Fruit fly (Drosophila melanogaster) whole organism, embryonic: Measurements from ENCODE around the gene CG10803.

ENCODE experiments used
- ATbp ChIP-seq: fragments of 200-800 bp; sonication (Bioruptor generic); optimal IDR thresholded peaks from 2 replicates; lab custom pipeline; 2017; ENCODE audit warnings: missing biosample characterization, mild to moderate bottlenecking, missing genetic modification characterization, missing genetic modification reagents
- Abd-B ChIP-seq: fragments of 200-800 bp; sonication (Bioruptor generic); optimal IDR thresholded peaks from 2 replicates; lab custom pipeline; 2018; ENCODE audit warnings: missing biosample characterization, mild to moderate bottlenecking, missing genetic modification characterization, moderate library complexity
- CG10267 ChIP-seq: fragments of 200-800 bp; sonication (Bioruptor generic); optimal IDR thresholded peaks from 2 replicates; lab custom pipeline; 2018; ENCODE audit warnings: missing biosample characterization, mild to moderate bottlenecking, missing genetic modification characterization, moderate library complexity
- CG1233 ChIP-seq: fragments of 200-800 bp; sonication (Bioruptor generic); optimal IDR thresholded peaks from 4 replicates; lab custom pipeline; 2018; ENCODE audit warnings: missing biosample characterization, mild to moderate bottlenecking, missing genetic modification characterization
- CG13296 ChIP-seq: fragments of 200-800 bp; sonication (Bioruptor generic); optimal IDR thresholded peaks from 3 replicates; lab custom pipeline; 2018; ENCODE audit warnings: missing biosample characterization, mild to moderate bottlenecking, missing genetic modification characterization
- CG1602 ChIP-seq: fragments of 200-800 bp; sonication (Bioruptor generic); optimal IDR thresholded peaks from 3 replicates; lab custom pipeline; 2016; ENCODE audit warnings: missing biosample characterization, missing genetic modification characterization
- CG16863 ChIP-seq: fragments of 200-800 bp; sonication (Bioruptor generic); optimal IDR thresholded peaks from 3 replicates; lab custom pipeline; 2016; ENCODE audit warnings: missing biosample characterization, missing genetic modification characterization
- CG17829 ChIP-seq: fragments of 200-800 bp; optimal IDR thresholded peaks from 2 replicates; lab custom pipeline; 2019; ENCODE audit warnings: missing biosample characterization, mild to moderate bottlenecking, missing genetic modification characterization, moderate library complexity
- CG1792 ChIP-seq: fragments of 200-800 bp; sonication (Bioruptor generic); optimal IDR thresholded peaks from 2 replicates; lab custom pipeline; 2016; ENCODE audit warnings: missing biosample characterization, missing genetic modification characterization
- CG3065 ChIP-seq: fragments of 200-800 bp; sonication (Bioruptor generic); optimal IDR thresholded peaks from 2 replicates; lab custom pipeline; 2016; ENCODE audit warnings: missing biosample characterization, missing genetic modification characterization
- CG31365 ChIP-seq: fragments of 200-800 bp; sonication (Bioruptor generic); optimal IDR thresholded peaks from 2 replicates; lab custom pipeline; 2018; ENCODE audit warnings: missing biosample characterization, mild to moderate bottlenecking, missing genetic modification characterization
- CG43689 ChIP-seq: fragments of 200-800 bp; sonication (Bioruptor generic); IDR thresholded peaks from 2 replicates; pipeline ENCODE4 v1.3.6; 2022; ENCODE audit warnings: missing biosample characterization, missing genetic modification characterization
- CG4424 ChIP-seq: fragments of 200-800 bp; sonication (Bioruptor generic); optimal IDR thresholded peaks from 3 replicates; lab custom pipeline; 2016; ENCODE audit warnings: missing biosample characterization, missing genetic modification characterization
- CG6654 ChIP-seq: fragments of 200-800 bp; sonication (Bioruptor generic); optimal IDR thresholded peaks from 2 replicates; lab custom pipeline; 2017; ENCODE audit warnings: missing biosample characterization, mild to moderate bottlenecking, missing genetic modification characterization
- CG8089 ChIP-seq: fragments of 200-800 bp; sonication (Bioruptor generic); optimal IDR thresholded peaks from 3 replicates; lab custom pipeline; 2016; ENCODE audit warnings: missing biosample characterization, missing genetic modification characterization
- CG9876 ChIP-seq: fragments of 200-800 bp; sonication (Bioruptor generic); optimal IDR thresholded peaks from 2 replicates; lab custom pipeline; 2016; ENCODE audit warnings: missing biosample characterization, missing genetic modification characterization
- D ChIP-seq, 2 experiments: fragments of 200-800 bp in 1 of 2; fragments of >200 bp in 1 of 2; sonication (Bioruptor generic) in 1 of 2; optimal IDR thresholded peaks; 2 replicates in 1 of 2; 3 replicates in 1 of 2; lab custom pipeline; 2017; ENCODE audit warnings: mild to moderate bottlenecking in 1 of 2, missing biosample characterization in 1 of 2, missing genetic modification characterization in 1 of 2, missing genetic modification reagents in 1 of 2
- D19B ChIP-seq: fragments of 200-800 bp; sonication (Bioruptor generic); optimal IDR thresholded peaks from 2 replicates; lab custom pipeline; 2017; ENCODE audit warnings: missing biosample characterization, mild to moderate bottlenecking, missing genetic modification characterization
- Dek ChIP-seq: fragments of 200-800 bp; sonication (Bioruptor generic); optimal IDR thresholded peaks from 3 replicates; lab custom pipeline; 2019; ENCODE audit warnings: missing biosample characterization, mild to moderate bottlenecking, missing genetic modification characterization, moderate library complexity
- Doc2 ChIP-seq: fragments of 200-800 bp; sonication (Bioruptor generic); IDR thresholded peaks from 2 replicates; pipeline ENCODE4 v1.3.6; 2022; ENCODE audit warnings: missing biosample characterization, missing genetic modification characterization
- Ets97D ChIP-seq: fragments of 200-800 bp; sonication (Bioruptor generic); optimal IDR thresholded peaks from 3 replicates; lab custom pipeline; 2016; ENCODE audit warnings: missing biosample characterization, missing genetic modification characterization
- Fer1 ChIP-seq: fragments of 200-800 bp; sonication (Bioruptor generic); optimal IDR thresholded peaks from 2 replicates; lab custom pipeline; 2017; ENCODE audit warnings: missing biosample characterization, mild to moderate bottlenecking, missing genetic modification characterization
- HmgD ChIP-seq: fragments of 200-800 bp; sonication (Bioruptor generic); optimal IDR thresholded peaks from 3 replicates; lab custom pipeline; 2016; ENCODE audit warnings: missing biosample characterization, missing genetic modification characterization
- Kr ChIP-seq: fragments of 200-800 bp; sonication (Bioruptor generic); optimal IDR thresholded peaks from 2 replicates; lab custom pipeline; 2017; ENCODE audit warnings: missing biosample characterization, mild to moderate bottlenecking, missing genetic modification characterization
- MTF-1 ChIP-seq: fragments of 200-800 bp; sonication (Bioruptor generic); optimal IDR thresholded peaks from 2 replicates; lab custom pipeline; 2018; ENCODE audit warnings: missing biosample characterization, mild to moderate bottlenecking, missing genetic modification characterization, borderline replicate concordance
- Nf-YC ChIP-seq: fragments of 200-800 bp; optimal IDR thresholded peaks from 3 replicates; lab custom pipeline; 2019; ENCODE audit warnings: missing biosample characterization, mild to moderate bottlenecking, missing genetic modification characterization, moderate library complexity
- Oli ChIP-seq: fragments of 200-800 bp; sonication (Bioruptor generic); optimal IDR thresholded peaks from 2 replicates; lab custom pipeline; 2018; ENCODE audit warnings: missing biosample characterization, mild to moderate bottlenecking, missing genetic modification characterization, moderate library complexity
- Rfx ChIP-seq: fragments of 200-800 bp; sonication (Bioruptor generic); IDR thresholded peaks from 2 replicates; pipeline ENCODE4 v1.3.6; 2022; ENCODE audit warnings: missing biosample characterization, missing genetic modification characterization
- Sox100B ChIP-seq: fragments of 200-800 bp; sonication (Bioruptor generic); optimal IDR thresholded peaks from 3 replicates; lab custom pipeline; 2018; ENCODE audit warnings: missing biosample characterization, mild to moderate bottlenecking, missing genetic modification characterization
- amos ChIP-seq: fragments of 200-800 bp; sonication (Bioruptor generic); IDR thresholded peaks from 2 replicates; pipeline ENCODE4 v1.3.6; 2022; ENCODE audit warnings: missing biosample characterization, missing genetic modification characterization; ENCODE audit not compliant: partially characterized antibody
- ara ChIP-seq: fragments of 200-800 bp; sonication (Bioruptor generic); IDR thresholded peaks from 2 replicates; pipeline ENCODE4 v1.3.6; 2022; ENCODE audit warnings: missing biosample characterization, missing genetic modification characterization
- az2 ChIP-seq: fragments of 200-800 bp; sonication (Bioruptor generic); optimal IDR thresholded peaks from 3 replicates; lab custom pipeline; 2016; ENCODE audit warnings: missing biosample characterization, missing genetic modification characterization
- bowl ChIP-seq: fragments of 200-800 bp; sonication (Bioruptor generic); IDR thresholded peaks from 2 replicates; pipeline ENCODE4 v1.3.6; 2022; ENCODE audit warnings: missing biosample characterization, missing genetic modification characterization
- bsh ChIP-seq, 2 experiments: fragments of 200-800 bp; sonication (Bioruptor generic); optimal IDR thresholded peaks; 2 replicates each; lab custom pipeline; 2017 to 2018; ENCODE audit warnings: mild to moderate bottlenecking in 2 of 2, missing biosample characterization in 2 of 2, missing genetic modification characterization in 2 of 2, moderate library complexity in 1 of 2
- ci ChIP-seq: fragments of 200-800 bp; sonication (Bioruptor generic); IDR thresholded peaks from 3 replicates; pipeline ENCODE4 v1.3.6; 2022; ENCODE audit warnings: missing biosample characterization, missing genetic modification characterization
- crc ChIP-seq: fragments of 200-800 bp; sonication (Bioruptor generic); optimal IDR thresholded peaks from 2 replicates; lab custom pipeline; 2016; ENCODE audit warnings: missing biosample characterization, missing genetic modification characterization
- disco-r ChIP-seq: fragments of 200-800 bp; sonication (Bioruptor generic); optimal IDR thresholded peaks from 2 replicates; lab custom pipeline; 2016; ENCODE audit warnings: missing biosample characterization, missing genetic modification characterization
- ewg ChIP-seq: fragments of 200-800 bp; sonication (Bioruptor generic); optimal IDR thresholded peaks from 3 replicates; lab custom pipeline; 2017; ENCODE audit warnings: mild to moderate bottlenecking, missing biosample characterization, missing genetic modification reagents, missing genetic modification characterization
- fd64A ChIP-seq: fragments of 200-800 bp; sonication (Bioruptor generic); optimal IDR thresholded peaks from 3 replicates; lab custom pipeline; 2018; ENCODE audit warnings: missing biosample characterization, mild to moderate bottlenecking, missing genetic modification characterization
- gce ChIP-seq: fragments of 200-800 bp; sonication (Bioruptor generic); IDR thresholded peaks from 3 replicates; pipeline ENCODE4 v1.3.6; 2022; ENCODE audit warnings: missing biosample characterization, missing genetic modification characterization
- ken ChIP-seq: fragments of 200-800 bp; sonication (Bioruptor generic); IDR thresholded peaks from 3 replicates; pipeline ENCODE4 v1.3.6; 2022; ENCODE audit warnings: missing biosample characterization, missing genetic modification characterization
- lab ChIP-seq: fragments of 200-800 bp; sonication (Bioruptor generic); optimal IDR thresholded peaks from 3 replicates; lab custom pipeline; 2017; ENCODE audit warnings: missing biosample characterization, missing genetic modification characterization, mild to moderate bottlenecking, moderate library complexity, missing genetic modification reagents
- maf-S ChIP-seq: fragments of 200-800 bp; sonication (Bioruptor generic); optimal IDR thresholded peaks from 2 replicates; lab custom pipeline; 2016; ENCODE audit warnings: missing biosample characterization, missing genetic modification characterization
- mam ChIP-seq: fragments of 200-800 bp; sonication (Bioruptor generic); optimal IDR thresholded peaks from 3 replicates; lab custom pipeline; 2016; ENCODE audit warnings: missing biosample characterization, missing genetic modification characterization
- nmo ChIP-seq: fragments of 200-800 bp; sonication (Bioruptor generic); optimal IDR thresholded peaks from 2 replicates; lab custom pipeline; 2018; ENCODE audit warnings: missing biosample characterization, mild to moderate bottlenecking, missing genetic modification characterization, moderate library complexity
- pita ChIP-seq: fragments of 200-800 bp; sonication (Bioruptor generic); optimal IDR thresholded peaks from 2 replicates; lab custom pipeline; 2017; ENCODE audit warnings: missing biosample characterization, mild to moderate bottlenecking, missing genetic modification characterization
- schlank ChIP-seq: fragments of 200-800 bp; sonication (Bioruptor generic); optimal IDR thresholded peaks from 2 replicates; lab custom pipeline; 2018; ENCODE audit warnings: missing biosample characterization, mild to moderate bottlenecking, missing genetic modification characterization
- sim ChIP-seq: fragments of 200-800 bp; sonication (Bioruptor generic); IDR thresholded peaks from 2 replicates; pipeline ENCODE4 v1.3.6; 2022; ENCODE audit warnings: missing biosample characterization, missing genetic modification characterization
- sug ChIP-seq: fragments of 200-800 bp; optimal IDR thresholded peaks from 2 replicates; lab custom pipeline; 2019; ENCODE audit warnings: missing biosample characterization, mild to moderate bottlenecking, missing genetic modification characterization, moderate library complexity
- zen ChIP-seq: fragments of 200-800 bp; sonication (Bioruptor generic); optimal IDR thresholded peaks from 3 replicates; lab custom pipeline; 2018; ENCODE audit warnings: missing biosample characterization, mild to moderate bottlenecking, missing genetic modification characterization, moderate library complexity

Gene CG10803

DNA sequence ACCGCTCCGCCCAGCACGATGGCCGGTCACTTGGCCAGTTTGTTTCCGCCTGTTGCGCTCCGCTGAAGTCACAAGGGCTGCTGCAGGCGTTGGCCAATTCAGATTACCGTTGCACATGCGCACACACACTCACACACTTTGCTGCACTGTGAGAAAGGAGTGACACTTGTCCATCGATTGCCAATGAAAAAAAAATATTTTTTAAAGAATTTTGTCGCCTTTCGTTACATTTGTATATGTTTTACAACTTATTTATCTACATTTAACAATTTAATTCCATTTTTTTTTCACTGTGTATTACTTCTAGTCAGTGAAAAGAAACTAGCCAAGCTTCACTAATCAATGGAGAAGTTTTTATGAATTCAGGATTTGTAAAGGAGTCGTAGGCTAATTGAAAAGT, 9.4 kb upstream of the CG10803 start:
- no peak for TF ChIP-seq Nf-YC (tag; lab: Kevin White, UChicago)
- peak; percentile 36 for TF ChIP-seq ewg
- TF ChIP-seq CG9876 (GFP tag; lab: Kevin White, UChicago), result no peak
- TF ChIP-seq CG1233, result no peak
- peak; percentile 31 for TF ChIP-seq CG10267 (tag; lab: Kevin White, UChicago)
- no peak for TF ChIP-seq Fer1 (GFP tag; lab: Kevin White, UChicago)
- no peak for TF ChIP-seq Kr (GFP tag; lab: Kevin White, UChicago)
- TF ChIP-seq Oli, result peak; percentile 40
- 0 out of 3 replicates have a peak, but pooled peaks have one; percentile 15 for TF ChIP-seq ken (GFP tag; lab: Robert Waterston, UW)
- peak; percentile 58; the same call in 1 of the 3 replicates for TF ChIP-seq ci (GFP tag; lab: Robert Waterston, UW)
- no peak for TF ChIP-seq crc
- peak; percentile 56 for TF ChIP-seq az2 (GFP tag; lab: Kevin White, UChicago)
- no peak for TF ChIP-seq CG43689 (GFP tag; lab: Robert Waterston, UW)
- TF ChIP-seq Abd-B (GFP tag; lab: Kevin White, UChicago), result peak; percentile 28
- TF ChIP-seq Rfx, result no peak
- peak; percentile 43 for TF ChIP-seq nmo (GFP tag; lab: Kevin White, UChicago)
- TF ChIP-seq fd64A (GFP tag; lab: Kevin White, UChicago), result no peak
- TF ChIP-seq CG31365 (tag; lab: Kevin White, UChicago), result no peak
- no peak for TF ChIP-seq CG13296 (GFP tag; lab: Kevin White, UChicago)
- TF ChIP-seq sim, result 0 out of 2 replicates have a peak, but pooled peaks have one; percentile 34
- no peak for TF ChIP-seq gce (GFP tag; lab: Robert Waterston, UW)
- peak; percentile 14 for TF ChIP-seq CG16863
- peak in 1 of 2 experiments; percentile 60 for TF ChIP-seq bsh (GFP tag; optimal IDR thresholded peaks at IDR 0.05; lab: Kevin White, UChicago)
- peak; percentile 49 for TF ChIP-seq CG4424 (GFP tag; lab: Kevin White, UChicago)
- TF ChIP-seq bowl (GFP tag; lab: Robert Waterston, UW), result no peak
- TF ChIP-seq Doc2, result no peak
- no peak for TF ChIP-seq D19B (GFP tag; lab: Kevin White, UChicago)
- peak; percentile 8 for TF ChIP-seq Ets97D (GFP tag; lab: Kevin White, UChicago)
- peak; percentile 63 for TF ChIP-seq zen
- peak; percentile 26 for TF ChIP-seq lab (GFP tag; lab: Kevin White, UChicago)
- no peak for TF ChIP-seq CG1792
- TF ChIP-seq CG1602 (GFP tag; lab: Kevin White, UChicago), result peak; percentile 16
- peak; percentile 36 for TF ChIP-seq Sox100B
- peak; percentile 2 for TF ChIP-seq maf-S (GFP tag; lab: Kevin White, UChicago)
- no peak for TF ChIP-seq disco-r (GFP tag; lab: Kevin White, UChicago)
- TF ChIP-seq amos (GFP tag; lab: Robert Waterston, UW), result no peak
- TF ChIP-seq ara (GFP tag; lab: Robert Waterston, UW), result 0 out of 2 replicates have a peak, but pooled peaks have one; percentile 15
- TF ChIP-seq CG3065, result no peak
- TF ChIP-seq sug (tag; lab: Kevin White, UChicago), result no peak
- peak; percentile 25 for TF ChIP-seq CG8089 (GFP tag; lab: Kevin White, UChicago)
- TF ChIP-seq CG6654 (GFP tag; lab: Kevin White, UChicago), result no peak
- TF ChIP-seq HmgD (GFP tag; lab: Kevin White, UChicago), result no peak
- no peak for TF ChIP-seq schlank (tag; lab: Kevin White, UChicago)
- no peak for TF ChIP-seq D (optimal IDR thresholded peaks at IDR 0.05; lab: Kevin White, UChicago)
- TF ChIP-seq D (GFP tag; optimal IDR thresholded peaks at IDR 0.05; lab: Kevin White, UChicago), result peak; percentile 34
- TF ChIP-seq pita (GFP tag; lab: Kevin White, UChicago), result no peak
- TF ChIP-seq Dek (tag; lab: Kevin White, UChicago), result no peak
- TF ChIP-seq CG17829 (tag; lab: Kevin White, UChicago), result peak; percentile 32
- peak; percentile 7 for TF ChIP-seq mam (GFP tag; lab: Kevin White, UChicago)
- peak; percentile 21 for TF ChIP-seq ATbp (GFP tag; lab: Kevin White, UChicago)
- TF ChIP-seq MTF-1 (GFP tag; lab: Kevin White, UChicago), result no peak
